Worm (Caenorhabditis elegans) whole organism, young adult: Measurements from ENCODE around the gene csn-1.

ENCODE experiments used
- F52B5.7 ChIP-seq: sonication (generic microtip); optimal IDR thresholded peaks from 2 replicates; lab custom pipeline; 2016; ENCODE audit warnings: mild to moderate bottlenecking, missing genetic modification characterization, missing compliant biosample characterization
- die-1 ChIP-seq: sonication (generic microtip); optimal IDR thresholded peaks from 2 replicates; lab custom pipeline; 2016; ENCODE audit warnings: missing genotype, mild to moderate bottlenecking, missing genetic modification characterization, missing compliant biosample characterization
- dpl-1 ChIP-seq: fragments of 150-350 bp; optimal IDR thresholded peaks from 2 replicates; lab custom pipeline; 2014; ENCODE audit warnings: missing biosample characterization, missing genetic modification reagents, missing genetic modification characterization
- nfya-1 ChIP-seq: sonication (generic microtip); optimal IDR thresholded peaks from 2 replicates; lab custom pipeline; 2017; ENCODE audit warnings: antibody characterized with exemption, missing compliant biosample characterization, missing genetic modification characterization, borderline replicate concordance; ENCODE audit not compliant: insufficient read depth
- pbrm-1 ChIP-seq: fragments of 200-800 bp; sonication (Bioruptor generic); IDR thresholded peaks from 2 replicates; pipeline ENCODE4 v1.3.6; 2022; ENCODE audit warnings: missing genetic modification reagents, missing genetic modification characterization, missing compliant biosample characterization
- ztf-3 ChIP-seq: fragments of 200-800 bp; sonication (Bioruptor generic); optimal IDR thresholded peaks from 2 replicates; lab custom pipeline; 2018; ENCODE audit warnings: mild to moderate bottlenecking, missing genetic modification characterization, missing compliant biosample characterization

ce11 chrV:17855889-17856288, 14.6 kb downstream of the csn-1 start, which contains the start of gene tcc-1:
- TF ChIP-seq ztf-3 (GFP tag; lab: Kevin White, UChicago), result no peak
- TF ChIP-seq dpl-1 (GFP tag; lab: Kevin White, UChicago), result no peak
- no peak for TF ChIP-seq die-1 (tag; lab: Kevin White, UChicago)
- TF ChIP-seq F52B5.7 (tag; lab: Kevin White, UChicago), result no peak
- TF ChIP-seq pbrm-1, result no peak
- TF ChIP-seq nfya-1 (tag; lab: Kevin White, UChicago), result no peak
